Worm (Caenorhabditis elegans) whole organism, young adult: ENCODE results near the gene Y43F8C.9.

Source experiments
- B0019.2 ChIP-seq: fragments of 200-800 bp; sonication (Bioruptor generic); conservative IDR thresholded peaks from 2 replicates; pipeline ENCODE4 v1.3.6; 2022; ENCODE audit warnings: missing genetic modification reagents, missing genetic modification characterization, missing compliant biosample characterization
- C17E4.6 ChIP-seq: fragments of 200-800 bp; sonication (Bioruptor generic); IDR thresholded peaks from 2 replicates; pipeline ENCODE4 v1.3.6; 2022; ENCODE audit warnings: missing genetic modification reagents, missing genetic modification characterization, missing compliant biosample characterization
- F23B12.7 ChIP-seq: sonication (generic microtip); optimal IDR thresholded peaks from 2 replicates; lab custom pipeline; 2017; ENCODE audit warnings: missing genetic modification characterization, mild to moderate bottlenecking, missing compliant biosample characterization, antibody characterized with exemption, moderate library complexity; ENCODE audit not compliant: insufficient read depth
- F37B4.10 ChIP-seq: fragments of 200-800 bp; sonication (Bioruptor generic); IDR thresholded peaks from 2 replicates; pipeline ENCODE4 v1.3.6; 2022; ENCODE audit warnings: missing genetic modification characterization, missing compliant biosample characterization
- F39B2.1 ChIP-seq: fragments of 200-800 bp; sonication (Bioruptor generic); IDR thresholded peaks from 2 replicates; pipeline ENCODE4 v1.3.6; 2022; ENCODE audit warnings: missing genetic modification reagents, missing genetic modification characterization, missing compliant biosample characterization
- F49E8.2 ChIP-seq: sonication (generic microtip); optimal IDR thresholded peaks from 3 replicates; lab custom pipeline; 2017; ENCODE audit warnings: missing genetic modification characterization, mild to moderate bottlenecking, missing compliant biosample characterization, antibody characterized with exemption, moderate library complexity; ENCODE audit not compliant: insufficient read depth
- F57C9.4 ChIP-seq: sonication (generic microtip); optimal IDR thresholded peaks from 2 replicates; lab custom pipeline; 2017; ENCODE audit warnings: mild to moderate bottlenecking, missing genetic modification characterization, missing compliant biosample characterization
- K12H6.12 ChIP-seq: fragments of 200-800 bp; sonication (Bioruptor generic); optimal IDR thresholded peaks from 2 replicates; lab custom pipeline; 2018; ENCODE audit warnings: mild to moderate bottlenecking, missing genetic modification characterization, missing compliant biosample characterization
- T07F8.4 ChIP-seq: sonication (generic microtip); optimal IDR thresholded peaks from 2 replicates; lab custom pipeline; 2016; ENCODE audit warnings: mild to moderate bottlenecking, missing genetic modification characterization, moderate library complexity, missing compliant biosample characterization
- Y53F4B.3 ChIP-seq: fragments of 200-800 bp; sonication (Bioruptor generic); IDR thresholded peaks from 2 replicates; pipeline ENCODE4 v1.3.6; 2022; ENCODE audit warnings: missing genetic modification reagents, missing genetic modification characterization, missing compliant biosample characterization
- Y53G8AR.9 ChIP-seq: fragments of 200-800 bp; sonication (Bioruptor generic); conservative IDR thresholded peaks from 2 replicates; pipeline ENCODE4 v1.3.6; 2022; ENCODE audit warnings: missing genetic modification reagents, missing genetic modification characterization, missing compliant biosample characterization
- Y95B8A.8 ChIP-seq: fragments of 200-800 bp; sonication (Bioruptor generic); IDR thresholded peaks from 2 replicates; pipeline ENCODE4 v1.3.6; 2022; ENCODE audit warnings: missing genetic modification reagents, missing genetic modification characterization, missing compliant biosample characterization
- ama-1 ChIP-seq, 3 experiments: fragments of 150-350 bp in 1 of 3; sonication (generic microtip) in 2 of 3; optimal IDR thresholded peaks; 2 replicates each; lab custom pipeline; 2014 to 2018; ENCODE audit warnings: missing biosample characterization in 2 of 3, missing genetic modification characterization in 2 of 3, missing genetic modification reagents in 2 of 3
- attf-3 ChIP-seq: fragments of 200-800 bp; sonication (Bioruptor generic); conservative IDR thresholded peaks from 2 replicates; pipeline ENCODE4 v1.3.6; 2022; ENCODE audit warnings: missing genetic modification reagents, missing genetic modification characterization, missing compliant biosample characterization
- ccch-3 ChIP-seq: fragments of 200-800 bp; sonication (Bioruptor generic); optimal IDR thresholded peaks from 2 replicates; lab custom pipeline; 2018; ENCODE audit warnings: mild to moderate bottlenecking, missing genetic modification characterization, missing compliant biosample characterization
- cebp-1 ChIP-seq, 2 experiments: fragments of 200-800 bp in 1 of 2; sonication (Bioruptor generic) in 1 of 2; sonication (generic microtip) in 1 of 2; IDR thresholded peaks in 1 of 2; optimal IDR thresholded peaks in 1 of 2; 2 replicates each; pipeline versions ENCODE4 v1.3.6 to Lab custom; 2017 to 2022; ENCODE audit warnings: missing compliant biosample characterization in 2 of 2, missing genetic modification characterization in 2 of 2, mild to moderate bottlenecking in 1 of 2, missing genetic modification reagents in 1 of 2, moderate library complexity in 1 of 2
- ceh-100 ChIP-seq: fragments of 200-800 bp; sonication (Bioruptor generic); IDR thresholded peaks from 2 replicates; pipeline ENCODE4 v1.3.6; 2022; ENCODE audit warnings: missing genetic modification reagents, missing genetic modification characterization, missing compliant biosample characterization
- chd-7 ChIP-seq: sonication (generic microtip); optimal IDR thresholded peaks from 2 replicates; lab custom pipeline; 2016; ENCODE audit warnings: mild to moderate bottlenecking, missing genetic modification characterization, moderate library complexity, missing compliant biosample characterization
- dox-1 ChIP-seq: fragments of 200-800 bp; sonication (Bioruptor generic); IDR thresholded peaks from 2 replicates; pipeline ENCODE4 v1.3.6; 2022; ENCODE audit warnings: missing genetic modification reagents, missing genetic modification characterization, missing compliant biosample characterization
- dpff-1 ChIP-seq: sonication (generic microtip); optimal IDR thresholded peaks from 2 replicates; lab custom pipeline; 2017; ENCODE audit warnings: mild to moderate bottlenecking, missing genetic modification characterization, missing compliant biosample characterization
- egl-44 ChIP-seq: fragments of 200-800 bp; sonication (Bioruptor generic); IDR thresholded peaks from 2 replicates; pipeline ENCODE4 v1.3.6; 2022; ENCODE audit warnings: missing genetic modification reagents, missing genetic modification characterization, missing compliant biosample characterization
- gei-17 ChIP-seq: fragments of 200-800 bp; sonication (Bioruptor generic); optimal IDR thresholded peaks from 2 replicates; lab custom pipeline; 2018; ENCODE audit warnings: mild to moderate bottlenecking, missing genetic modification characterization, missing compliant biosample characterization
- hlh-26 ChIP-seq: fragments of 200-800 bp; sonication (Bioruptor generic); conservative IDR thresholded peaks from 2 replicates; pipeline ENCODE4 v1.3.6; 2022; ENCODE audit warnings: missing genetic modification reagents, missing genetic modification characterization, missing compliant biosample characterization
- lag-1 ChIP-seq: fragments of 200-800 bp; sonication (Bioruptor generic); IDR thresholded peaks from 2 replicates; pipeline ENCODE4 v1.3.6; 2022; ENCODE audit warnings: missing genetic modification reagents, missing genetic modification characterization, missing compliant biosample characterization
- lin-54 ChIP-seq: fragments of 200-800 bp; sonication (Bioruptor generic); optimal IDR thresholded peaks from 2 replicates; lab custom pipeline; 2018; ENCODE audit warnings: mild to moderate bottlenecking, missing genetic modification characterization, missing compliant biosample characterization
- lir-1 ChIP-seq: fragments of 200-800 bp; sonication (Bioruptor generic); conservative IDR thresholded peaks from 2 replicates; pipeline ENCODE4 v1.3.6; 2022; ENCODE audit warnings: missing genetic modification reagents, missing genetic modification characterization, missing compliant biosample characterization
- madf-8 ChIP-seq: fragments of 200-800 bp; sonication (Bioruptor generic); conservative IDR thresholded peaks from 2 replicates; pipeline ENCODE4 v1.3.6; 2022; ENCODE audit warnings: missing genetic modification reagents, missing genetic modification characterization, missing compliant biosample characterization
- nfya-1 ChIP-seq: sonication (generic microtip); optimal IDR thresholded peaks from 2 replicates; lab custom pipeline; 2017; ENCODE audit warnings: antibody characterized with exemption, missing compliant biosample characterization, missing genetic modification characterization, borderline replicate concordance; ENCODE audit not compliant: insufficient read depth
- nhr-27 ChIP-seq: fragments of 200-800 bp; sonication (Bioruptor generic); optimal IDR thresholded peaks from 2 replicates; lab custom pipeline; 2018; ENCODE audit warnings: mild to moderate bottlenecking, missing genetic modification characterization, moderate library complexity, missing compliant biosample characterization
- nhr-80 ChIP-seq: sonication (generic microtip); optimal IDR thresholded peaks from 2 replicates; lab custom pipeline; 2016; ENCODE audit warnings: missing genetic modification characterization, missing compliant biosample characterization
- pbrm-1 ChIP-seq: fragments of 200-800 bp; sonication (Bioruptor generic); IDR thresholded peaks from 2 replicates; pipeline ENCODE4 v1.3.6; 2022; ENCODE audit warnings: missing genetic modification reagents, missing genetic modification characterization, missing compliant biosample characterization
- sdz-38 ChIP-seq: sonication (generic microtip); optimal IDR thresholded peaks from 2 replicates; lab custom pipeline; 2016; ENCODE audit warnings: missing genotype, missing genetic modification characterization, missing compliant biosample characterization
- snpc-1.1 ChIP-seq: sonication (generic microtip); optimal IDR thresholded peaks from 2 replicates; lab custom pipeline; 2017; ENCODE audit warnings: missing genetic modification characterization, mild to moderate bottlenecking, missing compliant biosample characterization, antibody characterized with exemption, moderate library complexity, missing genotype, missing genetic modification reagents; ENCODE audit not compliant: insufficient read depth
- snpc-1.3 ChIP-seq: sonication (generic microtip); optimal IDR thresholded peaks from 2 replicates; lab custom pipeline; 2017; ENCODE audit warnings: missing genetic modification characterization, mild to moderate bottlenecking, missing compliant biosample characterization, antibody characterized with exemption, moderate library complexity, missing genotype, missing genetic modification reagents; ENCODE audit not compliant: insufficient read depth
- snpc-3.4 ChIP-seq: sonication (generic microtip); optimal IDR thresholded peaks from 2 replicates; lab custom pipeline; 2017; ENCODE audit warnings: missing genetic modification characterization, mild to moderate bottlenecking, missing compliant biosample characterization, antibody characterized with exemption, moderate library complexity, missing genotype, missing genetic modification reagents
- snpc-4 ChIP-seq, 5 experiments: fragments of 150-350 bp in 1 of 5; sonication (generic microtip) in 4 of 5; optimal IDR thresholded peaks; 2 replicates each; lab custom pipeline; 2014 to 2018; ENCODE audit warnings: missing genetic modification characterization in 5 of 5, missing biosample characterization in 3 of 5, antibody characterized with exemption in 2 of 5, mild to moderate bottlenecking in 2 of 5, missing compliant biosample characterization in 2 of 5, missing genotype in 2 of 5, moderate library complexity in 2 of 5, missing genetic modification reagents in 1 of 5
- somi-1 ChIP-seq: fragments of 200-800 bp; sonication (Bioruptor generic); optimal IDR thresholded peaks from 2 replicates; lab custom pipeline; 2018; ENCODE audit warnings: mild to moderate bottlenecking, missing genetic modification characterization, missing compliant biosample characterization
- tlf-1 ChIP-seq: fragments of 200-800 bp; sonication (Bioruptor generic); optimal IDR thresholded peaks from 2 replicates; lab custom pipeline; 2018; ENCODE audit warnings: mild to moderate bottlenecking, missing genetic modification characterization, missing compliant biosample characterization
- unc-62 ChIP-seq: fragments of 150-350 bp; optimal IDR thresholded peaks from 2 replicates; lab custom pipeline; 2014; ENCODE audit warnings: missing biosample characterization, missing genetic modification reagents, missing genetic modification characterization
- xnd-1 ChIP-seq: sonication (generic microtip); optimal IDR thresholded peaks from 2 replicates; lab custom pipeline; 2016; ENCODE audit warnings: missing genotype, missing genetic modification reagents, missing genetic modification characterization, missing compliant biosample characterization
- zfh-2 ChIP-seq: fragments of 200-800 bp; sonication (Bioruptor generic); conservative IDR thresholded peaks from 2 replicates; pipeline ENCODE4 v1.3.6; 2022; ENCODE audit warnings: missing genetic modification reagents, missing genetic modification characterization, missing compliant biosample characterization
- ztf-18 ChIP-seq: sonication (generic microtip); optimal IDR thresholded peaks from 2 replicates; lab custom pipeline; 2016; ENCODE audit warnings: missing genotype, mild to moderate bottlenecking, missing genetic modification characterization, missing compliant biosample characterization
- ztf-26 ChIP-seq: sonication (generic microtip); optimal IDR thresholded peaks from 2 replicates; lab custom pipeline; 2017; ENCODE audit warnings: missing genetic modification characterization, missing compliant biosample characterization
- ztf-3 ChIP-seq: fragments of 200-800 bp; sonication (Bioruptor generic); optimal IDR thresholded peaks from 2 replicates; lab custom pipeline; 2018; ENCODE audit warnings: mild to moderate bottlenecking, missing genetic modification characterization, missing compliant biosample characterization

Gene Y43F8C.9

DNA sequence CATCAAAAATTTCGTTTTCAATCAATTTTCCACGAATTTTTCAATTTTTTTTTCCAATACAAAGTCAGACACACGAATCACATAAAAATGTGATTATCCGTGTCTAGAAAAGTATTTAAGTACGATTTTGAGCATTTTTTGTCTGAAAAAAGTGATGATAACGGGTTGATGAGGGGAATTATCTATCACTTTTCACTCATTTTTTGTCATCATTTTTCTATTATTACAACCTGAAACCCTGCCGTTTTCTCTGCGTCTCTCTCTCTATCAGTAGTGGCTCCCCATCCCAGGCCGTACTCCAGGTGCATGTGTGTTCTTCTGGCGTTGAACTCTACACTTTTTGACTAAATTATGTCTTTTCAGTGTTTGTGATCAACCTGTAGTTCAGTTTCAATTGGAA lies 26.5 kb downstream of the Y43F8C.9 start:
- TF ChIP-seq somi-1 (GFP tag; lab: Kevin White, UChicago): no peak
- no peak for TF ChIP-seq lag-1
- TF ChIP-seq lir-1 (GFP tag; lab: Robert Waterston, UW): no peak
- no peak for TF ChIP-seq Y95B8A.8
- no peak for TF ChIP-seq nfya-1
- no peak for TF ChIP-seq F57C9.4 (tag; lab: Kevin White, UChicago)
- TF ChIP-seq nhr-80 (tag; lab: Kevin White, UChicago): peak; percentile 86
- no peak for TF ChIP-seq lin-54
- no peak for TF ChIP-seq attf-3
- no peak for TF ChIP-seq B0019.2 (GFP tag; lab: Robert Waterston, UW)
- no peak for TF ChIP-seq cebp-1 (GFP tag; IDR thresholded peaks at IDR 0.05; lab: Robert Waterston, UW)
- peak; percentile 83 for TF ChIP-seq cebp-1 (tag; optimal IDR thresholded peaks at IDR 0.05; lab: Kevin White, UChicago)
- no peak for TF ChIP-seq Y53G8AR.9
- TF ChIP-seq ztf-26 (tag; lab: Kevin White, UChicago): no peak
- no peak for TF ChIP-seq snpc-1.3 (tag; lab: Kevin White, UChicago)
- no peak for TF ChIP-seq ama-1 (optimal IDR thresholded peaks at IDR 0.05; lab: Kevin White, UChicago)
- no peak for TF ChIP-seq ama-1 (GFP tag; optimal IDR thresholded peaks at IDR 0.05; lab: Kevin White, UChicago)

DNA sequence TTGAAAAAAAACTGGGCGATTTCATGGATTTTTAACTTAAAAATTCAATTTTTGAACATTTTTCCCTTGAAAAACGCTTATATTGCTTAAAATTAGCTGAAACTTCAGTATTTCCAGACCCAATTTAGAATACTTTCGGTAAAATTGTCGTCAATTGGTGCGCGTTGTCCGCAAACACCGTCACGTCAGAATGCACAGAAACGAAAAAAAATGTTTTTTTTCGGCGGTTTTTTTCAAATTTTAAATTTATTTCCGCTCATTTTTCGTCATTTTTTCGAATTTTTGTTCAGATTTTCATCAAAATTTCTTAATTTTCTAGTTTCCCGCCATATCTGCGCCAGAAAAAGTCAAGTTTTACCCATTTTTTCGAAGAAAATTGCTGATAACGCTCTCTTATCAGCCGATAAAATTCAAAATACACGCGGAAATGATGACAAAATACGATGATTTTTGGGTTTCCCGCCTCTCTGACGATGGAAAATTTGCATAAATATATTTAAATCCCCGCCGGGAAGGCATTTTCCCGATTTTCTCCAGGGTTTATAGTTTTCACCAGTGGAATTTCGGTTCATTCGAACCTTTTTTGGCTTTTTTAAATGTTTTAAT lies 27.5 kb downstream of the Y43F8C.9 start:
- TF ChIP-seq T07F8.4 (no peak), F37B4.10 (GFP tag; lab: Robert Waterston, UW) (no peak), ztf-3 (GFP tag; lab: Kevin White, UChicago) (no peak), pbrm-1 (GFP tag; lab: Robert Waterston, UW) (no peak), sdz-38 (tag; lab: Kevin White, UChicago) (no peak), egl-44 (no peak), tlf-1 (no peak), nfya-1 (no peak), dpff-1 (tag; lab: Kevin White, UChicago) (no peak), ztf-26 (tag; lab: Kevin White, UChicago) (no peak), xnd-1 (tag; lab: Kevin White, UChicago) (peak; percentile 64), K12H6.12 (no peak), unc-62 (GFP tag; lab: Kevin White, UChicago) (no peak), F39B2.1 (GFP tag; lab: Robert Waterston, UW) (no peak), dox-1 (GFP tag; lab: Robert Waterston, UW) (peak; percentile 35; the same call in 1 of the 2 replicates), hlh-26 (no peak), gei-17 (no peak), F23B12.7 (tag; lab: Kevin White, UChicago) (no peak), F49E8.2 (tag; lab: Kevin White, UChicago) (peak; percentile 12), C17E4.6 (no peak), snpc-1.1 (no peak), Y53F4B.3 (GFP tag; lab: Robert Waterston, UW) (no peak), ama-1 (optimal IDR thresholded peaks at IDR 0.05; lab: Kevin White, UChicago) (no peak), ama-1 (GFP tag; optimal IDR thresholded peaks at IDR 0.05; lab: Kevin White, UChicago) (no peak), zfh-2 (GFP tag; lab: Robert Waterston, UW) (no peak), madf-8 (GFP tag; lab: Robert Waterston, UW) (peak; percentile 82), snpc-3.4 (tag; lab: Kevin White, UChicago) (peak; percentile 13), nhr-27 (tag; lab: Kevin White, UChicago) (no peak), B0019.2 (GFP tag; lab: Robert Waterston, UW) (no peak), ztf-18 (tag; lab: Kevin White, UChicago) (no peak), chd-7 (tag; lab: Kevin White, UChicago) (no peak), F57C9.4 (tag; lab: Kevin White, UChicago) (no peak), ccch-3 (GFP tag; lab: Kevin White, UChicago) (no peak), snpc-4 (GFP tag; optimal IDR thresholded peaks at IDR 0.05; lab: Kevin White, UChicago) (no peak), snpc-4 (tag; optimal IDR thresholded peaks at IDR 0.05; lab: Kevin White, UChicago) (no peak), ceh-100 (GFP tag; lab: Robert Waterston, UW) (no peak)
